Worm (Caenorhabditis elegans): ENCODE results near the gene swt-3.

DNA sequence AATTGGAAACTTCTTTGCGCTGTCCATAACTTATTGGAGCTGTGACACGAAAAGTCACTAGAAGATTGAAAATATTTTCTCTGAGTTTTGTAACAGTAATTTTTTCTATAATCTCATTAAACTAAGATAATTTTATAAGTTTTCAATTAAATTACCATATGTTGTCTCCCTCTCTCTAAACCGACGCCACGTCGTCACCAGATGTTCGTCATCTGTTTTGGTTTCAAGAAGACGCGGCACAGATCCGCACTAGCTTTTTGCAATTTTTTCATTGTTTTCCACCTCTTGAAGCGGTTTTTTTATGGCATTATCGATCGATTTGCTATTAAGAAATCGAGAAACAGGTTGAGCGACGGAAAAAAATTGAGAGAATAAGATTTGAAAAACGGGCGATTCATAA, 23.5 kb upstream of the swt-3 start:
- no peak for TF ChIP-seq ces-1 (GFP tag; optimal IDR thresholded peaks at IDR 0.05)
- TF ChIP-seq lsy-2 (tag; optimal IDR thresholded peaks at IDR 0.05), result no peak
- no peak for TF ChIP-seq nhr-76 (tag; optimal IDR thresholded peaks at IDR 0.05)

Measured in whole organism, mixed stage, embryonic.